Worm (Caenorhabditis elegans): ENCODE data around the gene acdh-9.

DNA sequence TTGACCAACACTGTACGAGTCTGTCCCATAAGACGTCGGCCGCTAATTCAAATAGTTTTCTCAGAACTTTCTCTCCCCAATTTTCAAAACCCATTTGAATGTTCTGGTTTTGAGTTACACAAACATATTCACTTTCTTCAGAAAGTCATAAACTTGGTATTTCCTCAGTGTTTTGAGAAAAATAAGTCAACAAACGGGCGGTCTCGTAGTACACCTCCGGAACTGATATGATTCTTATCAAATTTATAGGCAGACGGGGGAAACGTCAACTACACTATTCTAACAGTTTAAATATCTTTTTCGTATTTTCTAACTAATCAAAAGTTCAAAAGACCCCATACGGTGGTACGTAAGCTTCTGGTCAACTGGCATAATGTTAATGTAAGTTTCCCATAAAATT is 35.8 kb upstream of the acdh-9 start:
- no peak for TF ChIP-seq ceh-34 (tag; optimal IDR thresholded peaks at IDR 0.05)
- no peak for TF ChIP-seq ceh-2 (tag; optimal IDR thresholded peaks at IDR 0.05)
- TF ChIP-seq pat-9 (tag; optimal IDR thresholded peaks at IDR 0.05) = no peak
- TF ChIP-seq ceh-19 (GFP tag; optimal IDR thresholded peaks at IDR 0.05) = no peak
- TF ChIP-seq fkh-10 (GFP tag; optimal IDR thresholded peaks at IDR 0.05) = no peak
- TF ChIP-seq ceh-9 (tag; optimal IDR thresholded peaks at IDR 0.05) = no peak
- no peak for TF ChIP-seq hlh-15 (tag; optimal IDR thresholded peaks at IDR 0.05)
- no peak for TF ChIP-seq nfya-1 (tag; optimal IDR thresholded peaks at IDR 0.05)
- TF ChIP-seq pha-4 (tag; optimal IDR thresholded peaks at IDR 0.05) = no peak
- TF ChIP-seq pag-3 (tag; optimal IDR thresholded peaks at IDR 0.05; ENCODE audit: borderline replicate concordance) = no peak
- no peak for TF ChIP-seq ceh-24 (tag; optimal IDR thresholded peaks at IDR 0.05)

Measured in whole organism, late embryonic.